Worm (Caenorhabditis elegans): ENCODE results near the gene srx-96.

DNA sequence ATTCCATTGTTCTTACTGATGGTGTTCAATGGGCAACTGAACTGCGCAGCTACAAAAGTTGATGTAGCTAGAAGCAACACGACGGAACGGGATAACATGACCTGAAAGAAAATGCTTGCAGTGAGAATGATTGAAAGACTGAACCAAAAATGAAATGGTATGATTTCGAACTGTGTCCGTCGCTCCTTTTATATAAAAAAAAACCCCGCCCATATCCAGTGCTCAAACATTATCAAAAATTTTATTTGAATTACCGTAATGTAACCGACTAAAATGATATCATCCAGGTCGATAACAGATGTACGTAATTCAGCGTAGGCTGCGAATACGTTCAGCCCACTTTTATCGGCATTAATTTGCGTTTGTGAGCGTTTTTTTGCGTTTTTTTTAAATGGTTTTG lies 27.2 kb downstream of the srx-96 start, which contains the start of gene irg-5:
- no peak for TF ChIP-seq ztf-29 (GFP tag; IDR thresholded peaks at IDR 0.05)
- TF ChIP-seq med-1 (GFP tag; optimal IDR thresholded peaks at IDR 0.05; ENCODE audit: insufficient read depth) = no peak
- no peak for TF ChIP-seq ztf-23 (GFP tag; IDR thresholded peaks at IDR 0.05)
